Fruit fly (Drosophila melanogaster): ENCODE data around the gene Pus10.

Gene Pus10

DNA sequence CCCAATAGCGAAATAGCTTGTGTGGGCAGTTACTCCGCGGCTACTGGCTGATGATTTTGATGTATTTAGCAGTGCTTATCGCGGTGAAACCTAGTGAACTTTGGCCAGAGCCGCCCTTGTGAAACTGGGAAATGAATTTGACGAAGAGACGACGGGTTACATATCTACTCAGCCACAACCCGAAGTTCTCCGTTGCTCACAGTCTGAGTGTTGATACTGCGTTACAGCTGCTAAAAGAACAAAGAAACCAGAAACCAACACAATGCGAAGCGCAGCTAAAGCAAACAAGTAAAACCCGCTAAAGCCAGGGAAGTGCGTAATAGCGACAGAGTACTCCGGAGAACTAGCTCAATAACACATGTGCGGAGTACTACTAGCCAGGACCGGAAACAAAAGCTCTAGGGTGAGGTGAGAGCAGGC is 26.8 kb downstream of the Pus10 start (continued):
- no peak for TF ChIP-seq salm (tag; optimal IDR thresholded peaks at IDR 0.05)
- TF ChIP-seq ci (GFP tag; IDR thresholded peaks at IDR 0.05): 0 out of 3 replicates have a peak, but pooled peaks have one; percentile 22
- peak in 1 of 2 experiments; percentile 15 for TF ChIP-seq Pdp1 (GFP tag; optimal IDR thresholded peaks at IDR 0.05)
- no peak for TF ChIP-seq CG4854 (GFP tag; optimal IDR thresholded peaks at IDR 0.05)
- TF ChIP-seq dati (GFP tag; IDR thresholded peaks at IDR 0.05): no peak
- no peak for TF ChIP-seq CG7786 (GFP tag; optimal IDR thresholded peaks at IDR 0.05)
- TF ChIP-seq ATbp (GFP tag; optimal IDR thresholded peaks at IDR 0.05): no peak
- TF ChIP-seq ftz-f1 (GFP tag; optimal IDR thresholded peaks at IDR 0.05): no peak
- TF ChIP-seq CG4730 (GFP tag; IDR thresholded peaks at IDR 0.05): no peak
- TF ChIP-seq chinmo (GFP tag; IDR thresholded peaks at IDR 0.05; ENCODE audit: partially characterized antibody): peak; percentile 63; the same call in 2 of the 4 replicates
- no peak for TF ChIP-seq inv (GFP tag; IDR thresholded peaks at IDR 0.05; ENCODE audit: partially characterized antibody)
- 0 out of 2 replicates have a peak, but pooled peaks have one; percentile 20 for TF ChIP-seq CG14014 (GFP tag; IDR thresholded peaks at IDR 0.05)
- TF ChIP-seq CG4404 (GFP tag; IDR thresholded peaks at IDR 0.05): no peak
- no peak for TF ChIP-seq Ravus (GFP tag; IDR thresholded peaks at IDR 0.05)
- TF ChIP-seq Hsf (GFP tag; optimal IDR thresholded peaks at IDR 0.05): no peak
- no peak for TF ChIP-seq MESR4 (GFP tag; optimal IDR thresholded peaks at IDR 0.05)
- no peak for TF ChIP-seq so (GFP tag; IDR thresholded peaks at IDR 0.05)
- peak; percentile 7 for TF ChIP-seq CG6854 (GFP tag; optimal IDR thresholded peaks at IDR 0.05)
- TF ChIP-seq CG7745 (tag; optimal IDR thresholded peaks at IDR 0.05): no peak
- TF ChIP-seq CG12071 (GFP tag; optimal IDR thresholded peaks at IDR 0.05): peak; percentile 30
- no peak for TF ChIP-seq CG9609 (GFP tag; optimal IDR thresholded peaks at IDR 0.05)
- no peak for TF ChIP-seq CG8765 (GFP tag; IDR thresholded peaks at IDR 0.05)
- no peak for TF ChIP-seq sens-2 (GFP tag; IDR thresholded peaks at IDR 0.05)
- peak; percentile 51 for TF ChIP-seq lab (GFP tag; optimal IDR thresholded peaks at IDR 0.05)
- no peak for TF ChIP-seq fd102C (GFP tag; optimal IDR thresholded peaks at IDR 0.05)
- no peak for TF ChIP-seq CG11560 (tag; IDR thresholded peaks at IDR 0.05)
- no peak for TF ChIP-seq E2f2 (GFP tag; IDR thresholded peaks at IDR 0.05)
- no peak for TF ChIP-seq CG10147 (GFP tag; optimal IDR thresholded peaks at IDR 0.05)
- no peak for TF ChIP-seq Tbp (GFP tag; optimal IDR thresholded peaks at IDR 0.05)
- TF ChIP-seq nmo (GFP tag; optimal IDR thresholded peaks at IDR 0.05): no peak
- no peak for TF ChIP-seq bcd (GFP tag; optimal IDR thresholded peaks at IDR 0.05)
- no peak for TF ChIP-seq ro (GFP tag; IDR thresholded peaks at IDR 0.05)
- no peak for TF ChIP-seq CG31388 (GFP tag; optimal IDR thresholded peaks at IDR 0.05)
- peak; percentile 35 for TF ChIP-seq eyg (GFP tag; optimal IDR thresholded peaks at IDR 0.05)
- no peak; the same call in 1 of the 2 replicates for TF ChIP-seq chm (GFP tag; IDR thresholded peaks at IDR 0.05)
- no peak for TF ChIP-seq CG18262 (tag; optimal IDR thresholded peaks at IDR 0.05)
- no peak for TF ChIP-seq HmgZ (tag; optimal IDR thresholded peaks at IDR 0.05)
- no peak for TF ChIP-seq kay (GFP tag; optimal IDR thresholded peaks at IDR 0.05)
- peak; percentile 31 for TF ChIP-seq CG17568 (GFP tag; optimal IDR thresholded peaks at IDR 0.05)
- peak; percentile 49 for TF ChIP-seq CG13894 (tag; optimal IDR thresholded peaks at IDR 0.05)
- TF ChIP-seq Hmr (GFP tag; optimal IDR thresholded peaks at IDR 0.05): peak; percentile 28
- no peak for TF ChIP-seq zfh1 (GFP tag; IDR thresholded peaks at IDR 0.05)
- TF ChIP-seq CG14050 (GFP tag; IDR thresholded peaks at IDR 0.05): no peak
- TF ChIP-seq Hr51 (GFP tag; optimal IDR thresholded peaks at IDR 0.05): no peak
- no peak for TF ChIP-seq CG3838 (GFP tag; optimal IDR thresholded peaks at IDR 0.05)
- no peak for TF ChIP-seq CG34224 (GFP tag; IDR thresholded peaks at IDR 0.05; ENCODE audit: partially characterized antibody)
- no peak for TF ChIP-seq CG6254 (GFP tag; optimal IDR thresholded peaks at IDR 0.05)
- TF ChIP-seq Nf-YC (tag; optimal IDR thresholded peaks at IDR 0.05): no peak
- TF ChIP-seq CG5245 (GFP tag; optimal IDR thresholded peaks at IDR 0.05): no peak
- no peak for TF ChIP-seq CG10979 (tag; optimal IDR thresholded peaks at IDR 0.05)
- no peak for TF ChIP-seq zf30C (GFP tag; optimal IDR thresholded peaks at IDR 0.05)

Measured in whole organism, embryonic.